Worm (Caenorhabditis elegans): ENCODE measurements around the gene T14B4.20.

DNA sequence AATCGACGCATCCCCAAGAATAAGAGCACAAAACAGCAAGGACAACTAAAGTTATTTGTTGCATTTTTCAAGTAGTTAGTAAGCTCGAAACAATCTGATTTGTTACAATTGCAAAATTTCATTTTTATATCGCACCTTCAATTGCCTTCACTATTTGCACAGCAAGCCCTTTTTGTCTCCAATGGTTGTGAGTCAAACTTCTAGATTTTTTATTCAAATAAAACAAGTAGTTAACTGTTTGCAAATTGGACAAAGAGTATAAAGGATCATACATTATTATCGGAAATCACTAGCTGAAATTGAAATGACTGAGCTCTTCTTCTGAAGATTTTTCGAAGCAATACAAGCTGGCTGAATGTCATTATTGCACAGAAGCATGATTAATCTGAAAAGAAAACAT is 36.1 kb downstream of the T14B4.20 start, which contains the start of gene F41G3.21:
- TF ChIP-seq ceh-9 (tag; optimal IDR thresholded peaks at IDR 0.05) (no peak), lin-11 (tag; optimal IDR thresholded peaks at IDR 0.05) (no peak), tbx-2 (tag; optimal IDR thresholded peaks at IDR 0.05) (no peak), sox-2 (GFP tag; IDR thresholded peaks at IDR 0.05) (no peak), mec-3 (tag; optimal IDR thresholded peaks at IDR 0.05; ENCODE audit: borderline replicate concordance) (no peak), dve-1 (tag; optimal IDR thresholded peaks at IDR 0.05) (no peak), fax-1 (tag; optimal IDR thresholded peaks at IDR 0.05) (no peak), pha-4 (tag; optimal IDR thresholded peaks at IDR 0.05) (no peak), tbx-7 (tag; optimal IDR thresholded peaks at IDR 0.05) (no peak)

All from whole organism, late embryonic.